Worm (Caenorhabditis elegans): ENCODE measurements around the gene K01B6.4.

K01B6.4 gene

ce11 chrIII:9319641-9320040, 22.4 kb upstream of the K01B6.4 start, which contains the start of gene C40H1.9:
Gene C40H1.9 (plus strand): TSS chrIII:9319941.
- no peak for TF ChIP-seq Y22D7AL.16 (tag; optimal IDR thresholded peaks at IDR 0.05)
- no peak for TF ChIP-seq lim-6 (tag; optimal IDR thresholded peaks at IDR 0.05)
- no peak for TF ChIP-seq K09A11.1 (tag; optimal IDR thresholded peaks at IDR 0.05; ENCODE audit: insufficient read depth)
- TF ChIP-seq hlh-6 (tag; optimal IDR thresholded peaks at IDR 0.05): no peak
- TF ChIP-seq rnt-1 (tag; optimal IDR thresholded peaks at IDR 0.05): no peak
- TF ChIP-seq npax-4 (tag; optimal IDR thresholded peaks at IDR 0.05): no peak
- TF ChIP-seq odd-2 (tag; optimal IDR thresholded peaks at IDR 0.05): no peak
- no peak for TF ChIP-seq ceh-31 (tag; optimal IDR thresholded peaks at IDR 0.05)
- TF ChIP-seq pha-2 (tag; optimal IDR thresholded peaks at IDR 0.05): no peak
- TF ChIP-seq ceh-24 (tag; optimal IDR thresholded peaks at IDR 0.05): no peak
- no peak for TF ChIP-seq ceh-45 (GFP tag; IDR thresholded peaks at IDR 0.05)
- TF ChIP-seq ceh-22 (tag; optimal IDR thresholded peaks at IDR 0.05): no peak
- TF ChIP-seq pqm-1 (tag; optimal IDR thresholded peaks at IDR 0.05): no peak
- TF ChIP-seq nfya-1 (tag; optimal IDR thresholded peaks at IDR 0.05): no peak
- no peak for TF ChIP-seq ceh-6 (GFP tag; optimal IDR thresholded peaks at IDR 0.05)
- TF ChIP-seq fkh-6 (tag; optimal IDR thresholded peaks at IDR 0.05): no peak
- TF ChIP-seq ceh-18 (tag; optimal IDR thresholded peaks at IDR 0.05): no peak
- TF ChIP-seq sox-4 (tag; optimal IDR thresholded peaks at IDR 0.05): no peak
- no peak for TF ChIP-seq ttx-3 (tag; optimal IDR thresholded peaks at IDR 0.05)

ce11 chrIII:9317601-9318000, 20.4 kb upstream of the K01B6.4 start:
- TF ChIP-seq F13H6.1 (tag; optimal IDR thresholded peaks at IDR 0.05): no peak

- no peak for TF ChIP-seq ceh-2 (tag; optimal IDR thresholded peaks at IDR 0.05)
- TF ChIP-seq ceh-24 (tag; optimal IDR thresholded peaks at IDR 0.05): no peak
- TF ChIP-seq ama-1 (optimal IDR thresholded peaks at IDR 0.05): no peak
- TF ChIP-seq elt-2 (tag; optimal IDR thresholded peaks at IDR 0.05): no peak
Observed at ce11 chrIII:9315180-9315579, 17.9 kb upstream of the K01B6.4 start.

ce11 chrIII:9314476-9314875, 17.2 kb upstream of the K01B6.4 start, which contains the start of gene C40H1.8:
Gene C40H1.8 (plus strand): TSS chrIII:9314717.
- TF ChIP-seq rnt-1 (tag; optimal IDR thresholded peaks at IDR 0.05): no peak
- no peak for TF ChIP-seq dmd-4 (tag; optimal IDR thresholded peaks at IDR 0.05; ENCODE audit: borderline replicate concordance)

ce11 chrIII:9309840-9310239, 12.6 kb upstream of the K01B6.4 start:
- TF ChIP-seq odd-2 (tag; optimal IDR thresholded peaks at IDR 0.05) (no peak), ahr-1 (tag; optimal IDR thresholded peaks at IDR 0.05) (no peak), npax-4 (tag; optimal IDR thresholded peaks at IDR 0.05) (no peak), ceh-14 (tag; optimal IDR thresholded peaks at IDR 0.05) (peak; percentile 29)

ce11 chrIII:9306596-9306995, 9.4 kb upstream of the K01B6.4 start, which contains the start of gene srx-45:
Gene srx-45 (minus strand): TSS chrIII:9306696.
- no peak for TF ChIP-seq npax-4 (tag; optimal IDR thresholded peaks at IDR 0.05)
- TF ChIP-seq ceh-48 (tag; optimal IDR thresholded peaks at IDR 0.05): no peak
- no peak for TF ChIP-seq nhr-232 (tag; optimal IDR thresholded peaks at IDR 0.05)
- TF ChIP-seq unc-42 (tag; optimal IDR thresholded peaks at IDR 0.05): no peak
- TF ChIP-seq ceh-6 (GFP tag; optimal IDR thresholded peaks at IDR 0.05): no peak
- TF ChIP-seq nfya-1 (tag; optimal IDR thresholded peaks at IDR 0.05): no peak
- TF ChIP-seq zip-5 (tag; optimal IDR thresholded peaks at IDR 0.05): no peak
- TF ChIP-seq pha-2 (tag; optimal IDR thresholded peaks at IDR 0.05): no peak
- TF ChIP-seq ceh-30 (tag; optimal IDR thresholded peaks at IDR 0.05): no peak
- TF ChIP-seq hlh-6 (tag; optimal IDR thresholded peaks at IDR 0.05): no peak
- TF ChIP-seq C08G9.2 (tag; optimal IDR thresholded peaks at IDR 0.05): no peak

- TF ChIP-seq sox-4 (tag; optimal IDR thresholded peaks at IDR 0.05): no peak
- TF ChIP-seq hlh-6 (tag; optimal IDR thresholded peaks at IDR 0.05): no peak
- TF ChIP-seq ets-4 (tag; optimal IDR thresholded peaks at IDR 0.05): no peak
- no peak for TF ChIP-seq ceh-31 (tag; optimal IDR thresholded peaks at IDR 0.05)
- no peak for TF ChIP-seq hlh-15 (tag; optimal IDR thresholded peaks at IDR 0.05)
Observed at ce11 chrIII:9300670-9301069, 3.4 kb upstream of the K01B6.4 start.
